Fruit fly (Drosophila melanogaster) whole organism, wandering third instar larva: ENCODE data around the gene ds.
A peak's percentile ranks its signal among the peaks of the same experiment; 100 is the strongest.

ENCODE experiments used
- Abd-B ChIP-seq: fragments of >200 bp; optimal IDR thresholded peaks from 2 replicates; lab custom pipeline; 2017; ENCODE audit warnings: missing biosample characterization, missing genetic modification characterization
- CG32264 ChIP-seq: fragments of 200-800 bp; sonication (Bioruptor generic); optimal IDR thresholded peaks from 2 replicates; lab custom pipeline; 2016; ENCODE audit warnings: missing biosample characterization, missing genetic modification characterization
- CG9705 ChIP-seq: fragments of 200-800 bp; sonication (Bioruptor generic); optimal IDR thresholded peaks from 2 replicates; lab custom pipeline; 2018; ENCODE audit warnings: missing biosample characterization, mild to moderate bottlenecking, missing genetic modification characterization
- Dfd ChIP-seq: fragments of >200 bp; optimal IDR thresholded peaks from 2 replicates; lab custom pipeline; 2017; ENCODE audit warnings: missing biosample characterization, missing genetic modification characterization
- Dif ChIP-seq: fragments of 200-275, 200-300 bp; sonication (Bioruptor generic); optimal IDR thresholded peaks from 2 replicates; lab custom pipeline; 2018; ENCODE audit warnings: missing biosample characterization, missing genetic modification characterization; ENCODE audit not compliant: partially characterized antibody
- GATAd ChIP-seq: sonication (Bioruptor generic); optimal IDR thresholded peaks from 2 replicates; lab custom pipeline; 2016; ENCODE audit warnings: missing biosample characterization, missing genetic modification characterization
- HLH106 ChIP-seq: fragments of 200-800 bp; optimal IDR thresholded peaks from 3 replicates; lab custom pipeline; 2019; ENCODE audit warnings: missing biosample characterization, mild to moderate bottlenecking, missing genetic modification characterization, moderate library complexity
- Hnf4 ChIP-seq: fragments of 200-800 bp; sonication (Bioruptor generic); optimal IDR thresholded peaks from 2 replicates; lab custom pipeline; 2016; ENCODE audit warnings: missing biosample characterization, mild to moderate bottlenecking, missing genetic modification characterization
- Hr78 ChIP-seq: fragments of >200 bp; optimal IDR thresholded peaks from 2 replicates; lab custom pipeline; 2017; ENCODE audit warnings: missing biosample characterization, missing genetic modification characterization
- Hr83 ChIP-seq: fragments of 200-300 bp; sonication (Bioruptor generic); optimal IDR thresholded peaks from 2 replicates; lab custom pipeline; 2016; ENCODE audit warnings: missing biosample characterization, mild to moderate bottlenecking, missing genetic modification characterization, moderate library complexity; ENCODE audit not compliant: poor library complexity, severe bottlenecking
- Jra ChIP-seq: sonication (Bioruptor generic); optimal IDR thresholded peaks from 2 replicates; lab custom pipeline; 2016; ENCODE audit warnings: missing biosample characterization, missing genetic modification characterization
- Mio ChIP-seq: sonication (Bioruptor generic); optimal IDR thresholded peaks from 2 replicates; lab custom pipeline; 2016; ENCODE audit warnings: missing biosample characterization, missing genetic modification characterization
- Myc ChIP-seq: fragments of >200 bp; optimal IDR thresholded peaks from 2 replicates; lab custom pipeline; 2017
- N ChIP-seq: fragments of >200 bp; optimal IDR thresholded peaks from 2 replicates; lab custom pipeline; 2018; ENCODE audit warnings: missing biosample characterization, missing external identifiers, missing genetic modification characterization
- OdsH ChIP-seq: fragments of 200-800 bp; sonication (Bioruptor generic); optimal IDR thresholded peaks from 2 replicates; lab custom pipeline; 2016; ENCODE audit warnings: missing biosample characterization, mild to moderate bottlenecking, missing genetic modification characterization
- Rel ChIP-seq, 2 experiments: fragments of 200-800 bp; sonication (Bioruptor generic) in 1 of 2; optimal IDR thresholded peaks; 2 replicates in 1 of 2; 3 replicates in 1 of 2; lab custom pipeline; 2016 to 2019; ENCODE audit warnings: mild to moderate bottlenecking in 2 of 2, missing biosample characterization in 2 of 2, missing genetic modification characterization in 2 of 2, moderate library complexity in 1 of 2
- Sp1 ChIP-seq: fragments of 200-800 bp; sonication (Bioruptor generic); optimal IDR thresholded peaks from 3 replicates; lab custom pipeline; 2019; ENCODE audit warnings: missing biosample characterization, mild to moderate bottlenecking, missing genetic modification characterization, moderate library complexity
- Vsx2 ChIP-seq: fragments of 200-300, 225-300 bp; sonication (Bioruptor generic); optimal IDR thresholded peaks from 2 replicates; lab custom pipeline; 2018; ENCODE audit warnings: missing biosample characterization, missing genetic modification characterization; ENCODE audit not compliant: partially characterized antibody
- br ChIP-seq: fragments of 200-800 bp; sonication (Bioruptor generic); optimal IDR thresholded peaks from 2 replicates; lab custom pipeline; 2016; ENCODE audit warnings: missing biosample characterization, missing genetic modification characterization
- brk ChIP-seq: fragments of 200-800 bp; sonication (Bioruptor generic); optimal IDR thresholded peaks from 2 replicates; lab custom pipeline; 2016; ENCODE audit warnings: missing biosample characterization, mild to moderate bottlenecking, missing genetic modification characterization
- dl ChIP-seq, 2 experiments: fragments of 175-275, 200-275 bp in 1 of 2; fragments of 200-275 bp in 1 of 2; sonication (Bioruptor generic); optimal IDR thresholded peaks; lab custom pipeline; 2018; ENCODE audit warnings: mild to moderate bottlenecking in 2 of 2, missing biosample characterization in 2 of 2, missing genetic modification characterization in 2 of 2, moderate library complexity in 2 of 2; ENCODE audit not compliant: partially characterized antibody in 2 of 2, insufficient read depth in 1 of 2
- dmrt93B ChIP-seq: fragments of 200-800 bp; sonication (Bioruptor generic); optimal IDR thresholded peaks from 2 replicates; lab custom pipeline; 2018; ENCODE audit warnings: missing biosample characterization, mild to moderate bottlenecking, missing genetic modification characterization
- dsf ChIP-seq: sonication (Bioruptor generic); optimal IDR thresholded peaks from 2 replicates; lab custom pipeline; 2016; ENCODE audit warnings: missing biosample characterization, missing genetic modification characterization, borderline replicate concordance
- ey ChIP-seq: fragments of 200-800 bp; sonication (Bioruptor generic); optimal IDR thresholded peaks from 2 replicates; lab custom pipeline; 2016; ENCODE audit warnings: missing biosample characterization, missing genetic modification characterization
- foxo ChIP-seq, 2 experiments: fragments of 200-800 bp; sonication (Bioruptor generic); optimal IDR thresholded peaks; 2 replicates in 1 of 2; 3 replicates in 1 of 2; lab custom pipeline; 2016 to 2017; ENCODE audit warnings: missing biosample characterization in 2 of 2, missing genetic modification characterization in 2 of 2
- fru ChIP-seq: fragments of 200-800 bp; sonication (Bioruptor generic); optimal IDR thresholded peaks from 3 replicates; lab custom pipeline; 2016; ENCODE audit warnings: missing biosample characterization, mild to moderate bottlenecking, missing genetic modification characterization
- h ChIP-seq: fragments of 200-800 bp; sonication (Bioruptor generic); optimal IDR thresholded peaks from 3 replicates; lab custom pipeline; 2016; ENCODE audit warnings: missing biosample characterization, mild to moderate bottlenecking, missing genetic modification characterization
- jim ChIP-seq: fragments of 175-275, 200-325 bp; sonication (Bioruptor generic); optimal IDR thresholded peaks from 2 replicates; lab custom pipeline; 2016; ENCODE audit warnings: missing biosample characterization, mild to moderate bottlenecking, missing genetic modification characterization
- lola ChIP-seq: fragments of >200 bp; optimal IDR thresholded peaks from 2 replicates; lab custom pipeline; 2017; ENCODE audit warnings: missing biosample characterization, missing genetic modification characterization
- pan ChIP-seq: fragments of >200 bp; optimal IDR thresholded peaks from 2 replicates; lab custom pipeline; 2017
- psq ChIP-seq: fragments of 200-800 bp; sonication (Bioruptor generic); optimal IDR thresholded peaks from 3 replicates; lab custom pipeline; 2017; ENCODE audit warnings: missing biosample characterization, mild to moderate bottlenecking, missing genetic modification characterization, moderate library complexity
- rgr ChIP-seq: fragments of 200-800 bp; sonication (Bioruptor generic); optimal IDR thresholded peaks from 3 replicates; lab custom pipeline; 2016; ENCODE audit warnings: missing biosample characterization, mild to moderate bottlenecking, missing genetic modification characterization
- sage ChIP-seq: fragments of 200-800 bp; sonication (Bioruptor generic); optimal IDR thresholded peaks from 2 replicates; lab custom pipeline; 2016; ENCODE audit warnings: missing biosample characterization, mild to moderate bottlenecking, missing genetic modification characterization
- sv ChIP-seq: fragments of 200-800 bp; sonication (Bioruptor generic); optimal IDR thresholded peaks from 3 replicates; lab custom pipeline; 2016; ENCODE audit warnings: missing biosample characterization, missing genetic modification characterization
- tai ChIP-seq: sonication (Bioruptor generic); optimal IDR thresholded peaks from 2 replicates; lab custom pipeline; 2016; ENCODE audit warnings: missing biosample characterization, missing genetic modification characterization
- usp ChIP-seq: fragments of >200 bp; optimal IDR thresholded peaks from 2 replicates; lab custom pipeline; 2017; ENCODE audit warnings: missing biosample characterization, missing genetic modification characterization
- woc ChIP-seq: sonication (Bioruptor generic); optimal IDR thresholded peaks from 2 replicates; lab custom pipeline; 2016; ENCODE audit warnings: missing biosample characterization, mild to moderate bottlenecking, missing genetic modification characterization

ds gene

dm6 chr2L:647592-647991, 67.2 kb downstream of the ds start:
- no peak for TF ChIP-seq dsf
- no peak for TF ChIP-seq dmrt93B (GFP tag; lab: Kevin White, UChicago)
- TF ChIP-seq Dfd (GFP tag; lab: Kevin White, UChicago): no peak
- TF ChIP-seq psq (GFP tag; lab: Kevin White, UChicago): no peak
- TF ChIP-seq Jra (GFP tag; lab: Kevin White, UChicago): no peak
- no peak for TF ChIP-seq dl (GFP tag; optimal IDR thresholded peaks at IDR 0.05; lab: Kevin White, UChicago; ENCODE audit: insufficient read depth in 1 of 2, partially characterized antibody in 2 of 2)
- no peak for TF ChIP-seq sv
- no peak for TF ChIP-seq OdsH (GFP tag; lab: Kevin White, UChicago)
- TF ChIP-seq Vsx2: no peak
- TF ChIP-seq usp (GFP tag; lab: Kevin White, UChicago): no peak
- no peak for TF ChIP-seq fru (GFP tag; lab: Kevin White, UChicago)
- TF ChIP-seq Hnf4 (GFP tag; lab: Kevin White, UChicago): no peak
- TF ChIP-seq lola (GFP tag; lab: Kevin White, UChicago): no peak
- no peak for TF ChIP-seq GATAd
- TF ChIP-seq br (GFP tag; lab: Kevin White, UChicago): no peak
- TF ChIP-seq CG9705: no peak
- TF ChIP-seq Rel (GFP tag; optimal IDR thresholded peaks at IDR 0.05; lab: Kevin White, UChicago): no peak
- TF ChIP-seq Rel (tag; optimal IDR thresholded peaks at IDR 0.05; lab: Kevin White, UChicago): no peak
- TF ChIP-seq woc: no peak
- TF ChIP-seq Dif (GFP tag; lab: Kevin White, UChicago): no peak

- TF ChIP-seq GATAd (no peak), dl (GFP tag; optimal IDR thresholded peaks at IDR 0.05; lab: Kevin White, UChicago; ENCODE audit: insufficient read depth in 1 of 2, partially characterized antibody in 2 of 2) (no peak), rgr (GFP tag; lab: Kevin White, UChicago) (peak; percentile 25), br (GFP tag; lab: Kevin White, UChicago) (peak; percentile 2), Hr83 (GFP tag; lab: Kevin White, UChicago) (no peak), foxo (GFP tag; optimal IDR thresholded peaks at IDR 0.05; lab: Kevin White, UChicago) (peak in 1 of 2 experiments; percentile 31), Hr78 (no peak), Abd-B (GFP tag; lab: Kevin White, UChicago) (no peak), h (GFP tag; lab: Kevin White, UChicago) (peak; percentile 45), CG32264 (GFP tag; lab: Kevin White, UChicago) (no peak), ey (GFP tag; lab: Kevin White, UChicago) (peak; percentile 22), Jra (GFP tag; lab: Kevin White, UChicago) (no peak), fru (GFP tag; lab: Kevin White, UChicago) (peak; percentile 50), jim (GFP tag; lab: Kevin White, UChicago) (no peak), psq (GFP tag; lab: Kevin White, UChicago) (no peak)
Observed at dm6 chr2L:646523-646922, 68.3 kb downstream of the ds start.

dm6 chr2L:636507-636906, 78.3 kb downstream of the ds start:
- TF ChIP-seq CG32264 (GFP tag; lab: Kevin White, UChicago): no peak
- no peak for TF ChIP-seq sv
- TF ChIP-seq fru (GFP tag; lab: Kevin White, UChicago): peak; percentile 2
- peak; percentile 24 for TF ChIP-seq ey (GFP tag; lab: Kevin White, UChicago)
- peak; percentile 38 for TF ChIP-seq Hnf4 (GFP tag; lab: Kevin White, UChicago)
- TF ChIP-seq dmrt93B (GFP tag; lab: Kevin White, UChicago): peak; percentile 2
- TF ChIP-seq Mio: no peak
- peak; percentile 29 for TF ChIP-seq br (GFP tag; lab: Kevin White, UChicago)
- TF ChIP-seq HLH106 (tag; lab: Kevin White, UChicago): no peak
- peak; percentile 48 for TF ChIP-seq h (GFP tag; lab: Kevin White, UChicago)
- no peak for TF ChIP-seq Hr83 (GFP tag; lab: Kevin White, UChicago)
- peak; percentile 45 for TF ChIP-seq rgr (GFP tag; lab: Kevin White, UChicago)
- no peak for TF ChIP-seq Abd-B (GFP tag; lab: Kevin White, UChicago)
- TF ChIP-seq CG9705: no peak
- TF ChIP-seq foxo (GFP tag; optimal IDR thresholded peaks at IDR 0.05; lab: Kevin White, UChicago): peak in 1 of 2 experiments; percentile 32
- no peak for TF ChIP-seq N

- TF ChIP-seq Vsx2 (no peak), N (no peak), Sp1 (GFP tag; lab: Kevin White, UChicago) (peak; percentile 67), Hr83 (GFP tag; lab: Kevin White, UChicago) (no peak), rgr (GFP tag; lab: Kevin White, UChicago) (peak; percentile 60), brk (GFP tag; lab: Kevin White, UChicago) (peak; percentile 12), HLH106 (tag; lab: Kevin White, UChicago) (peak; percentile 41), sv (no peak), Mio (no peak), OdsH (GFP tag; lab: Kevin White, UChicago) (peak; percentile 77), Dif (GFP tag; lab: Kevin White, UChicago) (no peak), Rel (GFP tag; optimal IDR thresholded peaks at IDR 0.05; lab: Kevin White, UChicago) (no peak), Rel (tag; optimal IDR thresholded peaks at IDR 0.05; lab: Kevin White, UChicago) (no peak), br (GFP tag; lab: Kevin White, UChicago) (peak; percentile 73), ey (GFP tag; lab: Kevin White, UChicago) (peak; percentile 60), CG32264 (GFP tag; lab: Kevin White, UChicago) (peak; percentile 19), lola (GFP tag; lab: Kevin White, UChicago) (no peak), Abd-B (GFP tag; lab: Kevin White, UChicago) (no peak), jim (GFP tag; lab: Kevin White, UChicago) (no peak), Dfd (GFP tag; lab: Kevin White, UChicago) (no peak), usp (GFP tag; lab: Kevin White, UChicago) (no peak), pan (lab: Kevin White, UChicago) (no peak), sage (peak; percentile 22), Hr78 (no peak), Myc (no peak), Jra (GFP tag; lab: Kevin White, UChicago) (peak; percentile 50), foxo (GFP tag; optimal IDR thresholded peaks at IDR 0.05; lab: Kevin White, UChicago) (peak in 1 of 2 experiments; percentile 68), tai (GFP tag; lab: Kevin White, UChicago) (peak; percentile 46), dl (GFP tag; optimal IDR thresholded peaks at IDR 0.05; lab: Kevin White, UChicago; ENCODE audit: insufficient read depth in 1 of 2, partially characterized antibody in 2 of 2) (no peak), fru (GFP tag; lab: Kevin White, UChicago) (peak; percentile 59)
Observed at dm6 chr2L:634208-634614, 80.6 kb downstream of the ds start.
